Fruit fly (Drosophila melanogaster) whole organism, prepupa: ENCODE measurements around the gene Hsc20.

Experiments
- Blimp-1 ChIP-seq: fragments of 200-800 bp; sonication (Bioruptor generic); optimal IDR thresholded peaks from 3 replicates; lab custom pipeline; 2017; ENCODE audit warnings: missing biosample characterization, missing genetic modification characterization, mild to moderate bottlenecking, moderate library complexity, missing genetic modification reagents
- CG10631 ChIP-seq: fragments of 200-800 bp; sonication (Bioruptor generic); optimal IDR thresholded peaks from 2 replicates; lab custom pipeline; 2016; ENCODE audit warnings: missing biosample characterization, missing genetic modification characterization
- CG10669 ChIP-seq: fragments of 200-800 bp; sonication (Bioruptor generic); optimal IDR thresholded peaks from 3 replicates; lab custom pipeline; 2018; ENCODE audit warnings: missing biosample characterization, mild to moderate bottlenecking, missing genetic modification characterization, moderate library complexity
- CG11294 ChIP-seq: fragments of 200-800 bp; sonication (Bioruptor generic); IDR thresholded peaks from 2 replicates; pipeline ENCODE4 v1.3.6; 2022; ENCODE audit warnings: missing biosample characterization, missing genetic modification characterization
- CG11762 ChIP-seq: fragments of 200-800 bp; sonication (Bioruptor generic); optimal IDR thresholded peaks from 3 replicates; lab custom pipeline; 2016; ENCODE audit warnings: missing biosample characterization, missing genetic modification characterization; ENCODE audit not compliant: insufficient read depth
- CG11902 ChIP-seq: fragments of 200-800 bp; sonication (Bioruptor generic); optimal IDR thresholded peaks from 3 replicates; lab custom pipeline; 2016; ENCODE audit warnings: missing biosample characterization, missing genetic modification characterization
- CG15336 ChIP-seq: fragments of 200-800 bp; sonication (Bioruptor generic); IDR thresholded peaks from 2 replicates; pipeline ENCODE4 v1.3.6; 2022; ENCODE audit warnings: missing biosample characterization, missing genetic modification characterization
- CG1621 ChIP-seq: fragments of 200-800 bp; sonication (Bioruptor generic); optimal IDR thresholded peaks from 3 replicates; lab custom pipeline; 2018; ENCODE audit warnings: missing biosample characterization, mild to moderate bottlenecking, missing genetic modification characterization
- CG16779 ChIP-seq: fragments of 200-800 bp; sonication (Bioruptor generic); optimal IDR thresholded peaks from 3 replicates; lab custom pipeline; 2017; ENCODE audit warnings: missing biosample characterization, mild to moderate bottlenecking, missing genetic modification characterization
- CG3032 ChIP-seq: fragments of 200-800 bp; optimal IDR thresholded peaks from 2 replicates; lab custom pipeline; 2019; ENCODE audit warnings: missing biosample characterization, mild to moderate bottlenecking, missing genetic modification characterization, moderate library complexity
- CG31627 ChIP-seq: fragments of 200-800 bp; sonication (Bioruptor generic); optimal IDR thresholded peaks from 3 replicates; lab custom pipeline; 2016; ENCODE audit warnings: missing biosample characterization, missing genetic modification characterization
- CG32006 ChIP-seq: fragments of 200-800 bp; sonication (Bioruptor generic); optimal IDR thresholded peaks from 3 replicates; lab custom pipeline; 2017; ENCODE audit warnings: missing biosample characterization, mild to moderate bottlenecking, missing genetic modification characterization
- CG34406 ChIP-seq: fragments of 200-800 bp; sonication (Bioruptor generic); optimal IDR thresholded peaks from 3 replicates; lab custom pipeline; 2016; ENCODE audit warnings: missing biosample characterization, missing genetic modification characterization
- CG3919 ChIP-seq: fragments of 200-800 bp; sonication (Bioruptor generic); optimal IDR thresholded peaks from 3 replicates; lab custom pipeline; 2016; ENCODE audit warnings: missing biosample characterization, missing genetic modification characterization
- CG4318 ChIP-seq: fragments of 200-800 bp; sonication (Bioruptor generic); optimal IDR thresholded peaks from 3 replicates; lab custom pipeline; 2017; ENCODE audit warnings: missing biosample characterization, mild to moderate bottlenecking, missing genetic modification characterization
- CG6163 ChIP-seq: fragments of 200-800 bp; sonication (Bioruptor generic); IDR thresholded peaks from 3 replicates; pipeline ENCODE4 v1.3.6; 2022; ENCODE audit warnings: missing biosample characterization, missing genetic modification characterization
- CG6276 ChIP-seq: fragments of 200-800 bp; sonication (Bioruptor generic); optimal IDR thresholded peaks from 2 replicates; lab custom pipeline; 2017; ENCODE audit warnings: missing biosample characterization, mild to moderate bottlenecking, missing genetic modification characterization
- CG6792 ChIP-seq: fragments of 200-800 bp; sonication (Bioruptor generic); optimal IDR thresholded peaks from 3 replicates; lab custom pipeline; 2016; ENCODE audit warnings: missing biosample characterization, missing genetic modification characterization
- CG6808 ChIP-seq: fragments of 200-800 bp; sonication (Bioruptor generic); optimal IDR thresholded peaks from 3 replicates; lab custom pipeline; 2017; ENCODE audit warnings: missing biosample characterization, missing genetic modification characterization, mild to moderate bottlenecking, moderate library complexity, missing genetic modification reagents
- CG6854 ChIP-seq: fragments of 200-800 bp; sonication (Bioruptor generic); optimal IDR thresholded peaks from 2 replicates; lab custom pipeline; 2017; ENCODE audit warnings: missing biosample characterization, mild to moderate bottlenecking, missing genetic modification characterization
- CG7368 ChIP-seq: fragments of 200-800 bp; sonication (Bioruptor generic); optimal IDR thresholded peaks from 3 replicates; lab custom pipeline; 2016; ENCODE audit warnings: missing biosample characterization, missing genetic modification characterization
- CG8119 ChIP-seq: fragments of 200-800 bp; sonication (Bioruptor generic); IDR thresholded peaks from 3 replicates; pipeline ENCODE4 v1.3.6; 2022; ENCODE audit warnings: missing biosample characterization, missing genetic modification characterization
- CG8319 ChIP-seq: fragments of 200-800 bp; sonication (Bioruptor generic); optimal IDR thresholded peaks from 3 replicates; lab custom pipeline; 2016; ENCODE audit warnings: missing biosample characterization, missing genetic modification characterization
- CG9139 ChIP-seq: fragments of 200-800 bp; sonication (Bioruptor generic); optimal IDR thresholded peaks from 3 replicates; lab custom pipeline; 2017; ENCODE audit warnings: missing biosample characterization, mild to moderate bottlenecking, missing genetic modification characterization
- Eip78C ChIP-seq: fragments of 200-800 bp; sonication (Bioruptor generic); peaks from one replicate; lab custom pipeline; 2016; ENCODE audit warnings: missing biosample characterization, missing genetic modification characterization
- Ets21C ChIP-seq: fragments of 200-800 bp; sonication (Bioruptor generic); optimal IDR thresholded peaks from 3 replicates; lab custom pipeline; 2016; ENCODE audit warnings: missing biosample characterization, missing genetic modification characterization
- Gug ChIP-seq: fragments of 200-800 bp; sonication (Bioruptor generic); IDR thresholded peaks from 2 replicates; pipeline ENCODE4 v1.3.6; 2022; ENCODE audit warnings: missing biosample characterization, missing genetic modification characterization
- Hr38 ChIP-seq: sonication (Bioruptor generic); optimal IDR thresholded peaks from 2 replicates; lab custom pipeline; 2016; ENCODE audit warnings: missing biosample characterization, missing genetic modification characterization
- Hr39 ChIP-seq: fragments of 200-800 bp; sonication (Bioruptor generic); optimal IDR thresholded peaks from 2 replicates; lab custom pipeline; 2016; ENCODE audit warnings: missing biosample characterization, missing genetic modification characterization
- Hr4 ChIP-seq: fragments of 200-800 bp; sonication (Bioruptor generic); optimal IDR thresholded peaks from 3 replicates; lab custom pipeline; 2016; ENCODE audit warnings: missing biosample characterization, missing genetic modification characterization
- Met ChIP-seq: fragments of 200-800 bp; sonication (Bioruptor generic); optimal IDR thresholded peaks from 3 replicates; lab custom pipeline; 2016; ENCODE audit warnings: missing biosample characterization, missing genetic modification characterization
- OdsH ChIP-seq: fragments of 200-800 bp; sonication (Bioruptor generic); optimal IDR thresholded peaks from 3 replicates; lab custom pipeline; 2016; ENCODE audit warnings: missing biosample characterization, missing genetic modification characterization
- Sox102F ChIP-seq: fragments of 200-800 bp; sonication (Bioruptor generic); optimal IDR thresholded peaks from 2 replicates; lab custom pipeline; 2016; ENCODE audit warnings: missing biosample characterization, mild to moderate bottlenecking, missing genetic modification characterization
- Sox14 ChIP-seq: fragments of 200-800 bp; sonication (Bioruptor generic); optimal IDR thresholded peaks from 3 replicates; lab custom pipeline; 2016; ENCODE audit warnings: missing biosample characterization, missing genetic modification characterization
- acj6 ChIP-seq: fragments of 200-800 bp; sonication (Bioruptor generic); optimal IDR thresholded peaks from 3 replicates; lab custom pipeline; 2016; ENCODE audit warnings: missing biosample characterization, missing genetic modification characterization
- cyc ChIP-seq: fragments of 200-800 bp; sonication (Bioruptor generic); optimal IDR thresholded peaks from 3 replicates; lab custom pipeline; 2016; ENCODE audit warnings: missing biosample characterization, missing genetic modification characterization
- eg ChIP-seq: fragments of 200-800 bp; sonication (Bioruptor generic); IDR thresholded peaks from 3 replicates; pipeline ENCODE4 v1.3.6; 2022; ENCODE audit warnings: missing biosample characterization, missing genetic modification characterization
- fd59A ChIP-seq: fragments of 200-800 bp; sonication (Bioruptor generic); optimal IDR thresholded peaks from 2 replicates; lab custom pipeline; 2017; ENCODE audit warnings: missing biosample characterization, mild to moderate bottlenecking, missing genetic modification characterization, missing genetic modification reagents
- fd85E ChIP-seq: fragments of 200-800 bp; sonication (Bioruptor generic); optimal IDR thresholded peaks from 3 replicates; lab custom pipeline; 2016; ENCODE audit warnings: missing biosample characterization, missing genetic modification characterization
- fkh ChIP-seq: fragments of 200-800 bp; sonication (Bioruptor generic); optimal IDR thresholded peaks from 3 replicates; lab custom pipeline; 2017; ENCODE audit warnings: missing biosample characterization, mild to moderate bottlenecking, missing genetic modification characterization, moderate library complexity
- net ChIP-seq: fragments of 200-800 bp; sonication (Bioruptor generic); optimal IDR thresholded peaks from 3 replicates; lab custom pipeline; 2016; ENCODE audit warnings: missing biosample characterization, missing genetic modification characterization
- pdm3 ChIP-seq: fragments of 200-800 bp; sonication (Bioruptor generic); optimal IDR thresholded peaks from 3 replicates; lab custom pipeline; 2016; ENCODE audit warnings: missing biosample characterization, missing genetic modification characterization
- salr ChIP-seq, 2 experiments: fragments of 200-800 bp; sonication (Bioruptor generic); optimal IDR thresholded peaks; 3 replicates each; lab custom pipeline; 2016 to 2018; ENCODE audit warnings: missing biosample characterization in 2 of 2, missing genetic modification characterization in 2 of 2, mild to moderate bottlenecking in 1 of 2
- spab ChIP-seq: fragments of 200-800 bp; sonication (Bioruptor generic); optimal IDR thresholded peaks from 2 replicates; lab custom pipeline; 2017; ENCODE audit warnings: missing biosample characterization, mild to moderate bottlenecking, missing genetic modification characterization, missing genetic modification reagents
- ss ChIP-seq, 2 experiments: fragments of 200-800 bp; sonication (Bioruptor generic); optimal IDR thresholded peaks; 2 replicates in 1 of 2; 3 replicates in 1 of 2; lab custom pipeline; 2017 to 2018; ENCODE audit warnings: mild to moderate bottlenecking in 2 of 2, missing biosample characterization in 2 of 2, missing genetic modification characterization in 2 of 2, moderate library complexity in 1 of 2
- svp ChIP-seq: fragments of 200-800 bp; sonication (Bioruptor generic); peaks from one replicate; lab custom pipeline; 2016; ENCODE audit warnings: missing biosample characterization, missing genetic modification characterization
- topi ChIP-seq: fragments of 200-800 bp; sonication (Bioruptor generic); optimal IDR thresholded peaks from 3 replicates; lab custom pipeline; 2016; ENCODE audit warnings: missing biosample characterization, missing genetic modification characterization
- vri ChIP-seq: fragments of 200-800 bp; sonication (Bioruptor generic); optimal IDR thresholded peaks from 3 replicates; lab custom pipeline; 2016; ENCODE audit warnings: missing biosample characterization, mild to moderate bottlenecking, missing genetic modification characterization

Gene Hsc20

DNA sequence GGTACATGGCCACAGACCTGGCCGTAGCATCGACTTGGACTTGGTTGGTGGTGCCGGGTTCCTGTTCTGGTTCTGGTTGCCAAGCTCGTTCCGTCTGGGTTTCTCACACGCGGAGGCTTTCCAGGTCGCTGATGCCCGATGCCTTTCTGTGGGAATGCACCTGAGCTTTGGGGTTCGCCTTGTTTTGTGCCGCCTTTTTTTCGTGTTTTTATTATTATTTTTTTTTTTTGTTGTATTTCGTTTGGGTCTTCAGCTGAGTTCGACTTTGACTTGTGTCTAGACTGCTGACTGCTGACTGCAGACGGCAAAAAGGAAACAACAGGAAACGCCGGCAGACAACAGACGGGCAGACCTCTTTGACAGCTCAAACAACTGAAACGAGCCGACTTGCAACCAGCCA lies 23.3 kb upstream of the Hsc20 start (continued):
- no peak for TF ChIP-seq Ets21C (GFP tag; lab: Kevin White, UChicago)

DNA sequence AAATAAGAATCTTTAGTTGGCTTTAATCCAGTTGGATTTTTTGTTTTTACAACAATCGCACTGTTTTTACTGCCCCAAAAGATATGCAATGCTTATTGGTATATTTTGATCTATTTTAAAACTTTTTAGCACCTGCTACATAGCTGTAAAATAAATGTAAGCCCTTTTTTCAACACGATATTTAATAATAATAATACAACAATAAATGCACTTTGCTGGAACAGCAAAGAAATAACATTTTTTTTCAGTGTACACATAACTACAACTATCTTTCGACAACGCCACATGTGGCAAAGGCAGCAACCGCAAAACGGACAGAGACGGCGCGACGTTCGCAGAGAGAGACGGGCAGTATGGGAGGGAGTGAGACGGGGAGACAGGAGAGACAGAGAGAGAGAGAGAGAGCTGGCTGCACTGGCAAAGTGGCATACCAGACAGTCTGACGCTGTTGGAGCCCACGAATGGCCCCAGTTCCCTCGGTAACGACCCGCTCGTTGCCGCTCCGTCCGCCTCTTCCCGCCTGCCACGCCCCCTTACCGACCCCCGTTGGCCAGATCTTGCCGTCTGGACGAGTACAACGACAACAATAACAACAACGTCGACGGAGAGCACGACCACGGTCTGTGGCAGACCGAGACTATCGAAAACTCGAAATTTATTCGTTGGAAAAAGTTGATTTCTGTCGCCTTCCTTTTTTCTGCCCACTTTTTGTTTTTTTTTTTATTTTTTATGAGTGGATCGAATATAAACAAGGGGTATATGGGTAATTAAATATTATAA lies 21.6 kb upstream of the Hsc20 start:
- TF ChIP-seq acj6 (GFP tag; lab: Kevin White, UChicago) (peak; percentile 84), CG15336 (GFP tag; lab: Robert Waterston, UW) (peak; percentile 71), CG7368 (peak; percentile 16), net (GFP tag; lab: Kevin White, UChicago) (peak; percentile 86), CG11762 (GFP tag; lab: Kevin White, UChicago) (peak; percentile 32), CG10631 (GFP tag; lab: Kevin White, UChicago) (peak; percentile 84), fd59A (GFP tag; lab: Kevin White, UChicago) (peak; percentile 79), CG6163 (GFP tag; lab: Robert Waterston, UW) (peak; percentile 74), CG16779 (peak; percentile 51), CG3032 (peak; percentile 78), CG3919 (GFP tag; lab: Kevin White, UChicago) (peak; percentile 41), topi (GFP tag; lab: Kevin White, UChicago) (peak; percentile 56), Sox102F (GFP tag; lab: Kevin White, UChicago) (peak; percentile 53), fkh (GFP tag; lab: Kevin White, UChicago) (no peak), svp (GFP tag; lab: Kevin White, UChicago) (peak; percentile 70), CG11902 (GFP tag; lab: Kevin White, UChicago) (peak; percentile 50), salr (GFP tag; optimal IDR thresholded peaks at IDR 0.05; lab: Kevin White, UChicago) (peak; percentile 16 to 95), ss (GFP tag; optimal IDR thresholded peaks at IDR 0.05; lab: Kevin White, UChicago) (peak; percentile 53 to 55), vri (GFP tag; lab: Kevin White, UChicago) (peak; percentile 13), Hr4 (peak; percentile 86), CG31627 (peak; percentile 53), cyc (GFP tag; lab: Kevin White, UChicago) (peak; percentile 38), CG8319 (GFP tag; lab: Kevin White, UChicago) (peak; percentile 53), Blimp-1 (GFP tag; lab: Kevin White, UChicago) (no peak), CG6854 (GFP tag; lab: Kevin White, UChicago) (peak; percentile 17), CG32006 (GFP tag; lab: Kevin White, UChicago) (peak; percentile 97), CG9139 (no peak), CG10669 (GFP tag; lab: Kevin White, UChicago) (peak; percentile 81), CG8119 (GFP tag; lab: Robert Waterston, UW) (peak; percentile 73), Gug (GFP tag; lab: Robert Waterston, UW) (peak; percentile 49; the same call in 1 of the 2 replicates), eg (peak; percentile 55; the same call in 2 of the 3 replicates), spab (GFP tag; lab: Kevin White, UChicago) (peak; percentile 75), Ets21C (GFP tag; lab: Kevin White, UChicago) (peak; percentile 39), Hr39 (GFP tag; lab: Kevin White, UChicago) (peak; percentile 55), CG11294 (GFP tag; lab: Robert Waterston, UW) (no peak; the same call in 1 of the 2 replicates), CG6792 (GFP tag; lab: Kevin White, UChicago) (peak; percentile 79), pdm3 (peak; percentile 78), CG1621 (tag; lab: Kevin White, UChicago) (peak; percentile 47), fd85E (GFP tag; lab: Kevin White, UChicago) (no peak), Met (peak; percentile 78), Eip78C (GFP tag; lab: Kevin White, UChicago) (peak; percentile 84), CG34406 (GFP tag; lab: Kevin White, UChicago) (peak; percentile 79), Sox14 (GFP tag; lab: Kevin White, UChicago) (peak; percentile 73), Hr38 (GFP tag; lab: Kevin White, UChicago) (no peak), CG6808 (GFP tag; lab: Kevin White, UChicago) (peak; percentile 64), CG4318 (peak; percentile 90), OdsH (GFP tag; lab: Kevin White, UChicago) (peak; percentile 87), CG6276 (peak; percentile 90)
